Fruit fly (Drosophila melanogaster): ENCODE results near the gene Wnt5.

DNA sequence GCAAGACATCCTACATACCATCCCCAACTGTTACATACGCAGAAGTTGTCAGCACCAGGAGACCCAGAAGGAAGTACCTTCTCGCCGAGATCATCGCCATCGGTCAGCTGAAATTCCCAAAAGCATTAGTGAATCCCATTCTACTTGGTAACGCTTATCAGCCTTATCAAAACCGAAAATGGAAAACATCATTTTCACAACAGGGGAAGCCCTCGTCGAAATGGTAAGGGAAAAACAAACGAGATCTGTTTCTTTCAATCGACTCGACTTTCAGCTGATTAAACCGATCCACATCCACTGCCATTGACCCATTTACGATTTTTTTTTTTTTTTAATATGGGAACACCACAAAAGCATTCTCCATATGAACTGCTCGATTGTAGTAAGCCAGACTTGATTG is 22.7 kb downstream of the Wnt5 start:
- TF ChIP-seq Dll (optimal IDR thresholded peaks at IDR 0.05) (no peak), CG8478 (optimal IDR thresholded peaks at IDR 0.05) (no peak), usp (GFP tag; optimal IDR thresholded peaks at IDR 0.05) (no peak), EcR (GFP tag; optimal IDR thresholded peaks at IDR 0.05) (no peak)
